Worm (Caenorhabditis elegans) whole organism, L2 larva: ENCODE data around the gene wah-1.

Experiments
- C34F6.9 ChIP-seq: fragments of 150-350 bp; optimal IDR thresholded peaks from 2 replicates; lab custom pipeline; 2014; ENCODE audit warnings: missing biosample characterization, missing genetic modification characterization
- F13H6.1 ChIP-seq: sonication (generic microtip); optimal IDR thresholded peaks from 2 replicates; lab custom pipeline; 2016; ENCODE audit warnings: missing genetic modification characterization, missing compliant biosample characterization
- R02D3.7 ChIP-seq: fragments of 150-350 bp; optimal IDR thresholded peaks from 2 replicates; lab custom pipeline; 2014; ENCODE audit warnings: missing biosample characterization, missing genetic modification characterization
- Y55F3AM.14 ChIP-seq: fragments of 200-800 bp; sonication (Bioruptor generic); optimal IDR thresholded peaks from 2 replicates; lab custom pipeline; 2018; ENCODE audit warnings: mild to moderate bottlenecking, missing genetic modification characterization, missing compliant biosample characterization
- alr-1 ChIP-seq: fragments of 150-350 bp; optimal IDR thresholded peaks from 2 replicates; lab custom pipeline; 2014; ENCODE audit warnings: missing biosample characterization, missing genetic modification characterization
- aly-2 ChIP-seq: fragments of 150-350 bp; optimal IDR thresholded peaks from 2 replicates; lab custom pipeline; 2014; ENCODE audit warnings: missing biosample characterization, missing genetic modification characterization
- ama-1 ChIP-seq: fragments of 150-350 bp; optimal IDR thresholded peaks from 2 replicates; lab custom pipeline; 2018; ENCODE audit warnings: inconsistent platforms
- blmp-1 ChIP-seq: sonication (generic microtip); optimal IDR thresholded peaks from 2 replicates; lab custom pipeline; 2017; ENCODE audit warnings: missing genetic modification characterization, mild to moderate bottlenecking, missing compliant biosample characterization, antibody characterized with exemption, moderate library complexity; ENCODE audit not compliant: insufficient read depth
- ceh-16 ChIP-seq: fragments of 150-350 bp; optimal IDR thresholded peaks from 2 replicates; lab custom pipeline; 2014; ENCODE audit warnings: missing biosample characterization, missing genetic modification characterization
- ceh-82 ChIP-seq: fragments of 150-350 bp; optimal IDR thresholded peaks from 2 replicates; lab custom pipeline; 2014; ENCODE audit warnings: missing biosample characterization, missing genetic modification characterization
- crh-2 ChIP-seq: sonication (generic microtip); optimal IDR thresholded peaks from 2 replicates; lab custom pipeline; 2017; ENCODE audit warnings: missing biosample characterization, missing genetic modification characterization
- egl-27 ChIP-seq: sonication (generic microtip); optimal IDR thresholded peaks from 3 replicates; lab custom pipeline; 2017; ENCODE audit warnings: missing biosample characterization, missing genetic modification reagents, missing genetic modification characterization
- elt-1 ChIP-seq: fragments of 150-350 bp; optimal IDR thresholded peaks from 2 replicates; lab custom pipeline; 2014; ENCODE audit warnings: missing biosample characterization, missing genetic modification characterization
- fos-1 ChIP-seq: fragments of 150-350 bp; optimal IDR thresholded peaks from 2 replicates; lab custom pipeline; 2014; ENCODE audit warnings: missing biosample characterization, missing genetic modification characterization
- lin-13 ChIP-seq: fragments of 150-350 bp; optimal IDR thresholded peaks from 2 replicates; lab custom pipeline; 2014; ENCODE audit warnings: missing biosample characterization, missing genetic modification reagents, missing genetic modification characterization
- lin-39 ChIP-seq: fragments of 150-350 bp; optimal IDR thresholded peaks from 2 replicates; lab custom pipeline; 2014; ENCODE audit warnings: missing biosample characterization, missing genetic modification reagents, missing genetic modification characterization
- lsy-2 ChIP-seq, 2 experiments: fragments of 150-350 bp in 1 of 2; sonication (generic microtip) in 1 of 2; optimal IDR thresholded peaks; 2 replicates each; lab custom pipeline; 2014 to 2017; ENCODE audit warnings: missing biosample characterization in 2 of 2, missing genetic modification characterization in 2 of 2
- mab-5 ChIP-seq: fragments of 150-350 bp; optimal IDR thresholded peaks from 2 replicates; lab custom pipeline; 2014; ENCODE audit warnings: missing biosample characterization, missing genetic modification characterization
- mbf-1 ChIP-seq: sonication (generic microtip); optimal IDR thresholded peaks from 2 replicates; lab custom pipeline; 2017; ENCODE audit warnings: missing biosample characterization, missing genetic modification characterization
- mdl-1 ChIP-seq, 2 experiments: fragments of 150-350 bp in 1 of 2; sonication (generic microtip) in 1 of 2; optimal IDR thresholded peaks; 2 replicates each; lab custom pipeline; 2017; ENCODE audit warnings: missing biosample characterization in 2 of 2, missing genetic modification characterization in 2 of 2
- nhr-10 ChIP-seq: sonication (generic microtip); optimal IDR thresholded peaks from 2 replicates; lab custom pipeline; 2017; ENCODE audit warnings: missing biosample characterization, missing genetic modification characterization
- nhr-11 ChIP-seq: fragments of 150-350 bp; optimal IDR thresholded peaks from 2 replicates; lab custom pipeline; 2014; ENCODE audit warnings: missing biosample characterization, missing genetic modification characterization
- nhr-12 ChIP-seq: fragments of 150-350 bp; optimal IDR thresholded peaks from 2 replicates; lab custom pipeline; 2014; ENCODE audit warnings: missing biosample characterization, missing genetic modification characterization
- nhr-129 ChIP-seq: fragments of 150-350 bp; optimal IDR thresholded peaks from 2 replicates; lab custom pipeline; 2014; ENCODE audit warnings: missing biosample characterization, missing genetic modification characterization
- nhr-21 ChIP-seq: fragments of 150-350 bp; optimal IDR thresholded peaks from 2 replicates; lab custom pipeline; 2014; ENCODE audit warnings: missing biosample characterization, missing genetic modification characterization
- nhr-23 ChIP-seq: fragments of 150-350 bp; optimal IDR thresholded peaks from 2 replicates; lab custom pipeline; 2014; ENCODE audit warnings: missing biosample characterization, missing genetic modification reagents, missing genetic modification characterization
- nhr-25 ChIP-seq: fragments of 150-350 bp; sonication (generic microtip); optimal IDR thresholded peaks from 3 replicates; lab custom pipeline; 2014; ENCODE audit warnings: missing biosample characterization, missing genetic modification characterization
- nhr-6 ChIP-seq: fragments of 150-350 bp; optimal IDR thresholded peaks from 2 replicates; lab custom pipeline; 2014; ENCODE audit warnings: missing biosample characterization, missing genetic modification characterization
- nhr-77 ChIP-seq: fragments of 150-350 bp; optimal IDR thresholded peaks from 2 replicates; lab custom pipeline; 2014; ENCODE audit warnings: missing biosample characterization, missing genetic modification characterization
- peb-1 ChIP-seq: fragments of 150-350 bp; optimal IDR thresholded peaks from 2 replicates; lab custom pipeline; 2014; ENCODE audit warnings: missing biosample characterization, missing genetic modification characterization
- sem-4 ChIP-seq: fragments of 150-350 bp; optimal IDR thresholded peaks from 2 replicates; lab custom pipeline; 2014; ENCODE audit warnings: missing biosample characterization, missing genetic modification reagents, missing genetic modification characterization
- skn-1 ChIP-seq: sonication (generic microtip); optimal IDR thresholded peaks from 2 replicates; lab custom pipeline; 2017; ENCODE audit warnings: missing biosample characterization, missing genetic modification characterization
- sma-3 ChIP-seq: sonication (generic microtip); optimal IDR thresholded peaks from 2 replicates; lab custom pipeline; 2016; ENCODE audit warnings: missing genetic modification reagents, missing genetic modification characterization, missing compliant biosample characterization
- unc-55 ChIP-seq: fragments of 150-350 bp; sonication (generic microtip); optimal IDR thresholded peaks from 3 replicates; lab custom pipeline; 2014; ENCODE audit warnings: missing biosample characterization, missing genetic modification reagents, missing genetic modification characterization
- unc-62 ChIP-seq: fragments of 150-350 bp; optimal IDR thresholded peaks from 2 replicates; lab custom pipeline; 2014; ENCODE audit warnings: missing biosample characterization, missing genetic modification reagents, missing genetic modification characterization
- zag-1 ChIP-seq: fragments of 150-350 bp; optimal IDR thresholded peaks from 2 replicates; lab custom pipeline; 2014; ENCODE audit warnings: missing biosample characterization, missing genetic modification characterization
- ztf-11 ChIP-seq: sonication (generic microtip); optimal IDR thresholded peaks from 2 replicates; lab custom pipeline; 2017; ENCODE audit warnings: missing biosample characterization, missing genetic modification characterization
- ztf-4 ChIP-seq: fragments of 150-350 bp; optimal IDR thresholded peaks from 2 replicates; lab custom pipeline; 2014; ENCODE audit warnings: missing biosample characterization, missing genetic modification characterization

The wah-1 gene

DNA sequence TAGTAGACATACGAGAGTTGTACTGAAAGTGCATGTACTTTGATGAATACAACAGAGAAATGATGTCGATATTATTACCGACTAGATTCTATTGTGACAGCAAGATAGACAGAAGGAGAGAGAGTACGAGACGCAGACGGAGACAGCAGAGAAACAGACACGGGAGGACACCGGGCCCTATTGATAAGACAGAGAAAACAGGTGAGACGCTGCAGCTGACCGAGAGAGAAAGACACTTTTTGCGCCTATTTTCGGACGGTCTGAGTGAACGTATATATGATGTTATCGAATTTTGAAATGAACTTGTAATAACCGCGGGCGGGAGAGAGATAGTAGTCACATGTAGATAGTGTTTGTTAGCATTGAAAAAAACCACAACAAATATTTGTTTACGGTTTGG, 13.3 kb downstream of the wah-1 start (continued):
- TF ChIP-seq nhr-129 (tag; lab: Kevin White, UChicago) (peak; percentile 63), nhr-23 (tag; lab: Kevin White, UChicago) (no peak), lsy-2 (tag; optimal IDR thresholded peaks at IDR 0.05; lab: Kevin White, UChicago) (peak in 1 of 2 experiments; percentile 29), lin-13 (no peak), blmp-1 (tag; lab: Kevin White, UChicago) (peak; percentile 51), alr-1 (tag; lab: Kevin White, UChicago) (no peak), ceh-16 (tag; lab: Kevin White, UChicago) (no peak), aly-2 (tag; lab: Kevin White, UChicago) (no peak), nhr-12 (tag; lab: Kevin White, UChicago) (no peak), sma-3 (GFP tag; lab: Kevin White, UChicago) (peak; percentile 64), unc-55 (GFP tag; lab: Kevin White, UChicago) (no peak), nhr-77 (tag; lab: Kevin White, UChicago) (no peak), ama-1 (lab: Kevin White, UChicago) (no peak), nhr-6 (tag; lab: Kevin White, UChicago) (no peak), elt-1 (no peak), fos-1 (tag; lab: Kevin White, UChicago) (peak; percentile 74), mdl-1 (tag; optimal IDR thresholded peaks at IDR 0.05; lab: Kevin White, UChicago) (peak in 1 of 2 experiments; percentile 19), mab-5 (tag; lab: Kevin White, UChicago) (no peak), sem-4 (tag; lab: Kevin White, UChicago) (peak; percentile 62), egl-27 (peak; percentile 41)

DNA sequence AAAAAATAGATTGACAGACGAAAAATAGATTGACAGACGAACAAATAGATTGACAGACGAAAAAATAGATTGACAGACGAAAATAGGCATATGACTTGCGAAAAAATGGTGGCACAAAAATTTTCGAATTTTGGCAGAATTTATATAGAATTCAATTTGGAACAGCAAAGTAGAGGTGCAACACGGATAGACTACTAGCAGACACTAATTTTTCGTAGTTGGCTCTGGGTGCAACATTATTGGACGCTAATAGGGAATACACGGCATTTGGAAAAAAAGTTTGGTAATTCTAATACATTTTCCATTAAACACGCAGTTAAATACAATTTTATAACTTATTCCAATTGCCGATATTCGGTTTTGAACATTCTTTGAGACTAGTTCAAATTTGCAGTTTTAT, 19.4 kb downstream of the wah-1 start:
- TF ChIP-seq sma-3 (GFP tag; lab: Kevin White, UChicago) = no peak
- no peak for TF ChIP-seq nhr-10 (tag; lab: Kevin White, UChicago)
- TF ChIP-seq ztf-11 (tag; lab: Kevin White, UChicago) = no peak
- no peak for TF ChIP-seq mdl-1 (tag; optimal IDR thresholded peaks at IDR 0.05; lab: Kevin White, UChicago)
- TF ChIP-seq skn-1 (tag; lab: Kevin White, UChicago) = no peak
- TF ChIP-seq ztf-4 (tag; lab: Kevin White, UChicago) = no peak
- TF ChIP-seq blmp-1 (tag; lab: Kevin White, UChicago) = no peak
- TF ChIP-seq ceh-82 (tag; lab: Kevin White, UChicago) = no peak
- TF ChIP-seq Y55F3AM.14 (GFP tag; lab: Kevin White, UChicago) = no peak
- TF ChIP-seq unc-62 (GFP tag; lab: Kevin White, UChicago) = no peak
- no peak for TF ChIP-seq nhr-25 (tag; lab: Kevin White, UChicago)
- TF ChIP-seq unc-55 (GFP tag; lab: Kevin White, UChicago) = no peak
- TF ChIP-seq peb-1 (tag; lab: Kevin White, UChicago) = no peak
- TF ChIP-seq lin-39 (tag; lab: Kevin White, UChicago) = no peak
- no peak for TF ChIP-seq sem-4 (tag; lab: Kevin White, UChicago)
- no peak for TF ChIP-seq nhr-11 (tag; lab: Kevin White, UChicago)
- TF ChIP-seq lin-13 = no peak
- TF ChIP-seq crh-2 (tag; lab: Kevin White, UChicago) = no peak
- no peak for TF ChIP-seq nhr-12 (tag; lab: Kevin White, UChicago)

- peak; percentile 67 for TF ChIP-seq sma-3 (GFP tag; lab: Kevin White, UChicago)
- no peak for TF ChIP-seq mdl-1 (tag; optimal IDR thresholded peaks at IDR 0.05; lab: Kevin White, UChicago)
- peak; percentile 94 for TF ChIP-seq crh-2 (tag; lab: Kevin White, UChicago)
- TF ChIP-seq nhr-25 (tag; lab: Kevin White, UChicago) = peak; percentile 74
- TF ChIP-seq, all 48 proteins: peak for 3
Measured at ce11 chrIII:12009764-12010163, 19.8 kb downstream of the wah-1 start.

ce11 chrIII:12013054-12013453, 23.1 kb downstream of the wah-1 start:
- TF ChIP-seq blmp-1 (tag; lab: Kevin White, UChicago) = no peak
- TF ChIP-seq mbf-1 (tag; lab: Kevin White, UChicago) = no peak
- TF ChIP-seq sma-3 (GFP tag; lab: Kevin White, UChicago) = peak; percentile 21
- TF ChIP-seq R02D3.7 (tag; lab: Kevin White, UChicago) = no peak
- no peak for TF ChIP-seq ama-1 (lab: Kevin White, UChicago)
- peak; percentile 52 for TF ChIP-seq nhr-25 (tag; lab: Kevin White, UChicago)
- TF ChIP-seq nhr-6 (tag; lab: Kevin White, UChicago) = no peak
- TF ChIP-seq ceh-16 (tag; lab: Kevin White, UChicago) = no peak
- TF ChIP-seq unc-55 (GFP tag; lab: Kevin White, UChicago) = no peak
- no peak for TF ChIP-seq peb-1 (tag; lab: Kevin White, UChicago)
- TF ChIP-seq C34F6.9 (tag; lab: Kevin White, UChicago) = no peak
- no peak for TF ChIP-seq nhr-21
- no peak for TF ChIP-seq lin-39 (tag; lab: Kevin White, UChicago)
- no peak for TF ChIP-seq F13H6.1 (tag; lab: Kevin White, UChicago)
- no peak for TF ChIP-seq skn-1 (tag; lab: Kevin White, UChicago)
- TF ChIP-seq ztf-4 (tag; lab: Kevin White, UChicago) = no peak
- no peak for TF ChIP-seq zag-1 (tag; lab: Kevin White, UChicago)
- TF ChIP-seq lsy-2 (tag; optimal IDR thresholded peaks at IDR 0.05; lab: Kevin White, UChicago) = no peak
- TF ChIP-seq sem-4 (tag; lab: Kevin White, UChicago) = peak; percentile 5
